Worm (Caenorhabditis elegans) whole organism, L3 larva: ENCODE measurements around the gene orc-4.

ENCODE experiments used
- R02D3.7 ChIP-seq: fragments of 150-350 bp; optimal IDR thresholded peaks from 2 replicates; lab custom pipeline; 2014; ENCODE audit warnings: missing biosample characterization, missing genetic modification characterization
- ZK546.5 ChIP-seq: sonication (generic microtip); optimal IDR thresholded peaks from 2 replicates; lab custom pipeline; 2017; ENCODE audit warnings: missing biosample characterization, missing genetic modification characterization
- aly-2 ChIP-seq: fragments of 150-350 bp; optimal IDR thresholded peaks from 2 replicates; lab custom pipeline; 2014; ENCODE audit warnings: missing biosample characterization, missing genetic modification characterization
- ama-1 ChIP-seq: fragments of 150-350 bp; optimal IDR thresholded peaks from 2 replicates; lab custom pipeline; 2018
- ceh-16 ChIP-seq: sonication (generic microtip); optimal IDR thresholded peaks from 2 replicates; lab custom pipeline; 2017; ENCODE audit warnings: missing biosample characterization, missing genetic modification characterization
- ceh-28 ChIP-seq: fragments of 150-350 bp; optimal IDR thresholded peaks from 2 replicates; lab custom pipeline; 2014; ENCODE audit warnings: missing biosample characterization, missing genetic modification reagents, missing genetic modification characterization
- ceh-82 ChIP-seq: fragments of 150-350 bp; optimal IDR thresholded peaks from 2 replicates; lab custom pipeline; 2014; ENCODE audit warnings: missing biosample characterization, missing genetic modification characterization
- ceh-9 ChIP-seq: sonication (generic microtip); optimal IDR thresholded peaks from 2 replicates; lab custom pipeline; 2018; ENCODE audit warnings: missing biosample characterization, missing genetic modification characterization
- daf-12 ChIP-seq: fragments of 150-350 bp; optimal IDR thresholded peaks from 2 replicates; lab custom pipeline; 2014; ENCODE audit warnings: missing biosample characterization, missing genetic modification reagents, missing genetic modification characterization
- egl-27 ChIP-seq: sonication (generic microtip); optimal IDR thresholded peaks from 4 replicates; lab custom pipeline; 2017; ENCODE audit warnings: missing biosample characterization, missing genetic modification reagents, missing genetic modification characterization
- egl-5 ChIP-seq: fragments of 150-350 bp; optimal IDR thresholded peaks from 2 replicates; lab custom pipeline; 2017; ENCODE audit warnings: missing biosample characterization, missing genetic modification reagents, missing genetic modification characterization, inconsistent platforms
- elt-1 ChIP-seq: fragments of 150-350 bp; optimal IDR thresholded peaks from 2 replicates; lab custom pipeline; 2014; ENCODE audit warnings: missing biosample characterization, missing genetic modification characterization
- elt-2 ChIP-seq: sonication (generic microtip); optimal IDR thresholded peaks from 2 replicates; lab custom pipeline; 2016; ENCODE audit warnings: missing genetic modification reagents, mild to moderate bottlenecking, missing genetic modification characterization, missing compliant biosample characterization
- elt-3 ChIP-seq, 3 experiments: fragments of 150-350 bp in 1 of 3; sonication (generic microtip) in 2 of 3; optimal IDR thresholded peaks; 2 replicates in 2 of 3; 4 replicates in 1 of 3; lab custom pipeline; 2014 to 2017; ENCODE audit warnings: missing biosample characterization in 3 of 3, missing genetic modification characterization in 3 of 3
- eor-1 ChIP-seq, 2 experiments: fragments of 150-350 bp; optimal IDR thresholded peaks; 2 replicates each; lab custom pipeline; 2014 to 2018; ENCODE audit warnings: missing biosample characterization in 2 of 2, missing genetic modification characterization in 2 of 2
- fos-1 ChIP-seq: fragments of 150-350 bp; optimal IDR thresholded peaks from 2 replicates; lab custom pipeline; 2014; ENCODE audit warnings: missing biosample characterization, missing genetic modification characterization
- hmg-11 ChIP-seq: sonication (generic microtip); optimal IDR thresholded peaks from 2 replicates; lab custom pipeline; 2016; ENCODE audit warnings: missing genetic modification characterization, missing compliant biosample characterization
- jun-1 ChIP-seq: fragments of 150-350 bp; optimal IDR thresholded peaks from 2 replicates; lab custom pipeline; 2014; ENCODE audit warnings: missing biosample characterization, missing genetic modification reagents, missing genetic modification characterization
- lin-15B ChIP-seq: fragments of 150-350 bp; optimal IDR thresholded peaks from 2 replicates; lab custom pipeline; 2014; ENCODE audit warnings: missing biosample characterization, missing genetic modification characterization
- lin-39 ChIP-seq: fragments of 150-350 bp; optimal IDR thresholded peaks from 2 replicates; lab custom pipeline; 2018; ENCODE audit warnings: missing biosample characterization, missing genetic modification reagents, missing genetic modification characterization
- mdl-1 ChIP-seq: fragments of 150-350 bp; optimal IDR thresholded peaks from 2 replicates; lab custom pipeline; 2014; ENCODE audit warnings: missing biosample characterization, missing genetic modification characterization
- nfya-1 ChIP-seq: sonication (generic microtip); optimal IDR thresholded peaks from 2 replicates; lab custom pipeline; 2017; ENCODE audit warnings: missing genetic modification characterization, mild to moderate bottlenecking, missing compliant biosample characterization, antibody characterized with exemption, moderate library complexity; ENCODE audit not compliant: insufficient read depth
- nhr-11 ChIP-seq: fragments of 150-350 bp; optimal IDR thresholded peaks from 2 replicates; lab custom pipeline; 2014; ENCODE audit warnings: missing biosample characterization, missing genetic modification characterization
- nhr-12 ChIP-seq: fragments of 150-350 bp; optimal IDR thresholded peaks from 2 replicates; lab custom pipeline; 2014; ENCODE audit warnings: missing biosample characterization, missing genetic modification characterization
- nhr-23 ChIP-seq: fragments of 150-350 bp; optimal IDR thresholded peaks from 2 replicates; lab custom pipeline; 2014; ENCODE audit warnings: missing biosample characterization, missing genetic modification reagents, missing genetic modification characterization
- nhr-237 ChIP-seq: fragments of 150-350 bp; optimal IDR thresholded peaks from 2 replicates; lab custom pipeline; 2014; ENCODE audit warnings: missing biosample characterization, missing genetic modification characterization
- nhr-25 ChIP-seq: sonication (generic microtip); optimal IDR thresholded peaks from 2 replicates; lab custom pipeline; 2017; ENCODE audit warnings: missing biosample characterization, missing genetic modification characterization
- nhr-28 ChIP-seq: fragments of 150-350 bp; optimal IDR thresholded peaks from 2 replicates; lab custom pipeline; 2014; ENCODE audit warnings: missing biosample characterization, missing genetic modification characterization
- nhr-43 ChIP-seq: sonication (generic microtip); optimal IDR thresholded peaks from 2 replicates; lab custom pipeline; 2016; ENCODE audit warnings: mild to moderate bottlenecking, missing genetic modification characterization, missing compliant biosample characterization; ENCODE audit not compliant: poor library complexity, severe bottlenecking
- nhr-76 ChIP-seq: fragments of 150-350 bp; sonication (generic microtip); optimal IDR thresholded peaks from 5 replicates; lab custom pipeline; 2014; ENCODE audit warnings: missing biosample characterization, missing genetic modification characterization
- nhr-77 ChIP-seq: fragments of 150-350 bp; optimal IDR thresholded peaks from 2 replicates; lab custom pipeline; 2014; ENCODE audit warnings: missing biosample characterization, missing genetic modification characterization
- pha-4 ChIP-seq: fragments of 150-350 bp; optimal IDR thresholded peaks from 2 replicates; lab custom pipeline; 2014; ENCODE audit warnings: missing biosample characterization, missing genetic modification reagents, missing genetic modification characterization
- pqm-1 ChIP-seq: fragments of 150-350 bp; optimal IDR thresholded peaks from 2 replicates; lab custom pipeline; 2017; ENCODE audit warnings: missing biosample characterization, missing genetic modification characterization, inconsistent platforms
- sea-2 ChIP-seq: fragments of 150-350 bp; sonication (generic microtip); optimal IDR thresholded peaks from 4 replicates; lab custom pipeline; 2014; ENCODE audit warnings: missing biosample characterization, missing genetic modification reagents, missing genetic modification characterization
- skn-1 ChIP-seq: fragments of 150-350 bp; optimal IDR thresholded peaks from 2 replicates; lab custom pipeline; 2014; ENCODE audit warnings: missing biosample characterization, missing genetic modification characterization
- snpc-4 ChIP-seq: fragments of 150-350 bp; optimal IDR thresholded peaks from 2 replicates; lab custom pipeline; 2014; ENCODE audit warnings: missing biosample characterization, missing genetic modification characterization
- unc-39 ChIP-seq: sonication (generic microtip); optimal IDR thresholded peaks from 4 replicates; lab custom pipeline; 2017; ENCODE audit warnings: missing biosample characterization, missing genetic modification characterization
- zag-1 ChIP-seq: fragments of 150-350 bp; optimal IDR thresholded peaks from 2 replicates; lab custom pipeline; 2014; ENCODE audit warnings: missing biosample characterization, missing genetic modification characterization
- ztf-11 ChIP-seq: fragments of 150-350 bp; optimal IDR thresholded peaks from 2 replicates; lab custom pipeline; 2014; ENCODE audit warnings: missing biosample characterization, missing genetic modification characterization

orc-4 gene

DNA sequence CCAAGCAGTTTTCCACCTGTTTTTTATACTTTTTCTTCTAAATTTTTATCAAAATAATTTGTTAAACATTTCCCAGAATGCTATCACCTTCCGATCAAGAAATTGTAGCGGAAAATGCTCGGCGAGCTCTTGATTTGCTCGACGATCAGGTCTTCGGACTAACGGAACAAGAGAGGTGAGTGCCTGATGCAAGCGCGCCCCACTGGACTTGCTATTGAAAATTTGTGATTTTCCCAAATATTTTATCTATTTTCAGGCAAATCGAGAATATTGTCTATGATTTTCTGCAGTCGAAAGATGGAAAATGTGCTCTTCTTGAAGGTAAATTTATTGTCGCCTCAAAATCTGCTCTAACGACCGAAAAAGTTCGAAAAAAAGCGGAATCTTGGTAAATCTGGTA lies at the start of gene orc-4:
TSS of gene orc-4 (plus strand) at position 77 of the 400 bp plus-strand sequence.
- TF ChIP-seq nhr-11: no peak
- TF ChIP-seq daf-12 (tag; lab: Kevin White, UChicago): no peak
- no peak for TF ChIP-seq elt-2 (tag; lab: Kevin White, UChicago)
- TF ChIP-seq lin-15B (tag; lab: Kevin White, UChicago): peak; percentile 34
- no peak for TF ChIP-seq eor-1 (tag; optimal IDR thresholded peaks at IDR 0.05; lab: Kevin White, UChicago)
- TF ChIP-seq pha-4 (tag; lab: Kevin White, UChicago): peak; percentile 6
- TF ChIP-seq zag-1 (tag; lab: Kevin White, UChicago): no peak
- no peak for TF ChIP-seq nhr-28 (tag; lab: Kevin White, UChicago)
- TF ChIP-seq nhr-77: no peak
- no peak for TF ChIP-seq skn-1 (tag; lab: Kevin White, UChicago)

DNA sequence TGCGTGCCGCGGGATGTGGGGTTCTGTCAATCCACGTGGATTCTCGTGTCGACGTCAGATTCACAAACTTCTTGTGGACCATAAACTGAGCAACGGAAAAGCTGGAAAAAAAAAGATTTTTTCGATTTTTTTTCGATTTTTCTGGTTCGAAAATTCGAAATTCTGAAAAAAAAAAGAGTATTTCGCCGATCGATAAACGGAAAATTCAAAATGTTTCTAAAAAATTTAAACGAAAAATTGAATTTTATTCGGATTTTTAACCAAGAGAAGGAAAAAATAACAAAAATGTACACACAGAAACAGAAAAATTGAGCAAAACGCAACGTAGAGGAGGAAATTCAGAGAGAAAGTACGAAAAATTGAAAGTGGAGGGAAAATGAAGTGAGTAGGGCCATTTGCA lies 49.6 kb upstream of the orc-4 start, which contains the start of gene Y39A1A.3:
TSS of gene Y39A1A.3 (minus strand) at position 101 of the 400 bp plus-strand sequence.
- no peak for TF ChIP-seq nhr-76 (tag; lab: Kevin White, UChicago)
- TF ChIP-seq skn-1 (tag; lab: Kevin White, UChicago): no peak
- no peak for TF ChIP-seq ZK546.5 (tag; lab: Kevin White, UChicago)
- no peak for TF ChIP-seq ceh-9 (tag; lab: Kevin White, UChicago)
- peak; percentile 32 for TF ChIP-seq ama-1 (lab: Kevin White, UChicago)

DNA sequence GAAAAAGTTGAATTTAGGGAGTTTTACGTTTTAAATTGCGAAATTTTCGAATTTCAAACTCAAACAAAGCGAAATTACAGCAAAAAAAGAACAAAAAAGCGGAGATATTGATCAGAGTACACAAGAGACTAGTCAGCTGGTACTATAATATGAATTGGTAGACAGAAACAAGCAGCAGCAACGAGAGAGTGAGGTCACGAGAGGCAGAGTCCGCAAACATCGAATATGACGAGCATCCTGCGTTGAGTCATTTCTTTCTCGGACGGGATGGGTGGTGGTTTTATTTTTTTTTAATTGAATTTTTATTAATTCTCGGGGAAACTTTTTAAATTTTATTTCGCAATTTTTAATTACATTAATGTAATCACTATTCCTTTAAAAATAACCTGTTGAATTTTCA lies 46.3 kb upstream of the orc-4 start:
- TF ChIP-seq unc-39 (tag; lab: Kevin White, UChicago) (no peak), nfya-1 (tag; lab: Kevin White, UChicago) (peak; percentile 77), ceh-16 (tag; lab: Kevin White, UChicago) (no peak), nhr-12 (tag; lab: Kevin White, UChicago) (no peak), elt-1 (no peak), aly-2 (tag; lab: Kevin White, UChicago) (no peak), egl-5 (tag; lab: Kevin White, UChicago) (no peak), ceh-82 (tag; lab: Kevin White, UChicago) (no peak), zag-1 (tag; lab: Kevin White, UChicago) (no peak), R02D3.7 (no peak), ZK546.5 (tag; lab: Kevin White, UChicago) (no peak), elt-2 (tag; lab: Kevin White, UChicago) (peak; percentile 39), ama-1 (lab: Kevin White, UChicago) (peak; percentile 36), lin-39 (tag; lab: Kevin White, UChicago) (peak; percentile 61), nhr-43 (tag; lab: Kevin White, UChicago) (peak; percentile 43), lin-15B (tag; lab: Kevin White, UChicago) (peak; percentile 78), sea-2 (GFP tag; lab: Kevin White, UChicago) (peak; percentile 67), fos-1 (tag; lab: Kevin White, UChicago) (peak; percentile 24), ceh-28 (tag; lab: Kevin White, UChicago) (peak; percentile 38), mdl-1 (tag; lab: Kevin White, UChicago) (no peak), nhr-76 (tag; lab: Kevin White, UChicago) (no peak), snpc-4 (tag; lab: Kevin White, UChicago) (peak; percentile 71), nhr-25 (peak; percentile 64), nhr-237 (tag; lab: Kevin White, UChicago) (no peak), jun-1 (peak; percentile 53), egl-27 (tag; lab: Kevin White, UChicago) (no peak), nhr-11 (no peak), hmg-11 (peak; percentile 69), eor-1 (tag; optimal IDR thresholded peaks at IDR 0.05; lab: Kevin White, UChicago) (no peak), nhr-77 (no peak), nhr-23 (tag; lab: Kevin White, UChicago) (peak; percentile 72), daf-12 (tag; lab: Kevin White, UChicago) (no peak), pha-4 (tag; lab: Kevin White, UChicago) (peak; percentile 93), pqm-1 (tag; lab: Kevin White, UChicago) (peak; percentile 11)

DNA sequence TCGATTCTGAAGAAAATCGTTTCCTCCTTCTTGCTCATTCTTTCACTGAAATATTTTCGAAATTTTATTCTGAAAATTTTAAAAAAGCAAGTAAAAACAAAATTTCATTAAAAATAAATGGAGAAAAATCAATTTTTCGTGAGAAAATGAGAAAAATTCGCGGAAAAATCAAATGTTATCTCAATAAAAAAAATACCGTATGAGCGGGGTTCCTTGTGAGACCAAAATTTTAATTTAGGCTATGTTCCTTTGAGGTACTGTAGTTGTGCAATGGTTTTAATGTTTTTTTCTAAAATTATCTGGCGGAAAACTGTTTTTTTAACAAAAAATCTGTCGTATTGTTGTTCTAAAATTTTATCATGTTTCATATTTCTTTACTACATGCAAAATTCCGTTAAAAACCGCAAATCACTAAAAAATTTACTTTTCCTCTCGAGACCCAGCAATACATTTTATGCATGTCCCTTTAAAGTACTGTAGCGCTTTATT lies 45.8 kb upstream of the orc-4 start, which contains the start of gene epg-6:
TSS of gene epg-6 (minus strand) at position 51 of the 489 bp plus-strand sequence.
- TF ChIP-seq nhr-76 (tag; lab: Kevin White, UChicago) (no peak), nhr-43 (tag; lab: Kevin White, UChicago) (no peak), hmg-11 (no peak), nhr-28 (tag; lab: Kevin White, UChicago) (no peak), egl-27 (tag; lab: Kevin White, UChicago) (no peak), jun-1 (no peak), aly-2 (tag; lab: Kevin White, UChicago) (no peak), eor-1 (tag; optimal IDR thresholded peaks at IDR 0.05; lab: Kevin White, UChicago) (no peak), ZK546.5 (tag; lab: Kevin White, UChicago) (no peak), daf-12 (tag; lab: Kevin White, UChicago) (no peak), ceh-82 (tag; lab: Kevin White, UChicago) (no peak), unc-39 (tag; lab: Kevin White, UChicago) (no peak), R02D3.7 (no peak), fos-1 (tag; lab: Kevin White, UChicago) (no peak), nhr-23 (tag; lab: Kevin White, UChicago) (no peak), elt-3 (tag; optimal IDR thresholded peaks at IDR 0.05; lab: Kevin White, UChicago) (no peak), ztf-11 (tag; lab: Kevin White, UChicago) (no peak), elt-1 (no peak)
- TF ChIP-seq, all 47 proteins: peak for 0
